Worm (Caenorhabditis elegans): ENCODE results near the gene Y41C4A.7.
A peak's percentile ranks its signal among the peaks of the same experiment; 100 is the strongest.

DNA sequence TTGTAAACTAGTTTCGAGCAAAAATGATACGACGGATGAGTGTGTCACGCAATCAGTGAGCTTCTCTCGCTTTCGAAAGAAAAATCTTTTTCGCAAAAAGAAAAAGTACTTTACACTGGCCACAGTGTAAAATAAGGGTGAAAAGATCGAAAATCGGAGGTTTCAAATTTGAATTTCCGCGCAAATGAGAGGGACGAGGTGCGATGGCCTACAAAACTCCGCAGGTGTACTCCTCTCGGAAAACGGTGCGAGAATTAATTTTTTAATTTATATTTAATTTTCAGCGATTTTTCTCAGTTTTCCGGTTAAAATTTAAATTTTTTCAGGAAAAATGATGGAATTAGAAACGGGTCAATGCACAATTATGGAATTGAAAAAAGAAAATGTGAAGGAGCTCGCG, 48.0 kb downstream of the Y41C4A.7 start, which contains the start of gene mrt-2:
- TF ChIP-seq pha-4 (tag; optimal IDR thresholded peaks at IDR 0.05) (peak; percentile 7), elt-1 (tag; optimal IDR thresholded peaks at IDR 0.05; ENCODE audit: borderline replicate concordance, insufficient read depth) (no peak), snpc-4 (tag; optimal IDR thresholded peaks at IDR 0.05) (no peak), ceh-39 (tag; optimal IDR thresholded peaks at IDR 0.05) (no peak), M03D4.4 (tag; optimal IDR thresholded peaks at IDR 0.05) (no peak), tbx-8 (GFP tag; optimal IDR thresholded peaks at IDR 0.05) (no peak), cnd-1 (tag; optimal IDR thresholded peaks at IDR 0.05) (no peak), mls-2 (tag; optimal IDR thresholded peaks at IDR 0.05) (no peak), sptf-1 (tag; optimal IDR thresholded peaks at IDR 0.05) (peak; percentile 29), nhr-76 (tag; optimal IDR thresholded peaks at IDR 0.05) (no peak)

All from whole organism, mixed stage, embryonic.